Fruit fly (Drosophila melanogaster) whole organism, pupa: ENCODE results near the gene CG17267.

Experiments used
- CG10348 ChIP-seq: fragments of 200-800 bp; sonication (Bioruptor generic); IDR thresholded peaks from 2 replicates; pipeline ENCODE4 v1.3.6; 2022; ENCODE audit warnings: missing biosample characterization, missing genetic modification characterization
- CG12605 ChIP-seq: fragments of 200-800 bp; sonication (Bioruptor generic); IDR thresholded peaks from 2 replicates; pipeline ENCODE4 v1.3.6; 2022; ENCODE audit warnings: missing biosample characterization, missing genetic modification characterization
- CG13204 ChIP-seq: fragments of 200-800 bp; sonication (Bioruptor generic); optimal IDR thresholded peaks from 2 replicates; lab custom pipeline; 2018; ENCODE audit warnings: missing biosample characterization, mild to moderate bottlenecking, missing genetic modification characterization, moderate library complexity
- CG14655 ChIP-seq: fragments of 200-800 bp; sonication (Bioruptor generic); optimal IDR thresholded peaks from 3 replicates; lab custom pipeline; 2017; ENCODE audit warnings: mild to moderate bottlenecking, missing biosample characterization, missing genetic modification reagents, missing genetic modification characterization
- CG15710 ChIP-seq: fragments of 200-800 bp; sonication (Bioruptor generic); optimal IDR thresholded peaks from 2 replicates; lab custom pipeline; 2018; ENCODE audit warnings: missing biosample characterization, mild to moderate bottlenecking, missing genetic modification characterization, moderate library complexity
- CG17806 ChIP-seq: fragments of 200-800 bp; sonication (Bioruptor generic); optimal IDR thresholded peaks from 2 replicates; lab custom pipeline; 2018; ENCODE audit warnings: missing biosample characterization, mild to moderate bottlenecking, missing genetic modification characterization, moderate library complexity
- CG32121 ChIP-seq: fragments of 200-800 bp; sonication (Bioruptor generic); IDR thresholded peaks from 2 replicates; pipeline ENCODE4 v1.3.6; 2022; ENCODE audit warnings: missing biosample characterization, missing genetic modification characterization
- CG34367 ChIP-seq: fragments of 200-800 bp; sonication (Bioruptor generic); optimal IDR thresholded peaks from 2 replicates; lab custom pipeline; 2018; ENCODE audit warnings: missing biosample characterization, mild to moderate bottlenecking, missing genetic modification characterization
- CG4496 ChIP-seq: fragments of 200-800 bp; sonication (Bioruptor generic); IDR thresholded peaks from 3 replicates; pipeline ENCODE4 v1.3.6; 2022; ENCODE audit warnings: missing biosample characterization, missing genetic modification characterization
- CG8159 ChIP-seq: fragments of 200-800 bp; sonication (Bioruptor generic); optimal IDR thresholded peaks from 3 replicates; lab custom pipeline; 2018; ENCODE audit warnings: missing biosample characterization, mild to moderate bottlenecking, missing genetic modification characterization, moderate library complexity
- CG8301 ChIP-seq: fragments of 200-800 bp; sonication (Bioruptor generic); optimal IDR thresholded peaks from 2 replicates; lab custom pipeline; 2018; ENCODE audit warnings: missing biosample characterization, mild to moderate bottlenecking, missing genetic modification characterization
- CG9948 ChIP-seq: fragments of 200-800 bp; sonication (Bioruptor generic); optimal IDR thresholded peaks from 2 replicates; lab custom pipeline; 2018; ENCODE audit warnings: missing biosample characterization, mild to moderate bottlenecking, missing genetic modification characterization, moderate library complexity
- D1 ChIP-seq: fragments of 200-800 bp; sonication (Bioruptor generic); optimal IDR thresholded peaks from 2 replicates; lab custom pipeline; 2018; ENCODE audit warnings: missing biosample characterization, mild to moderate bottlenecking, missing genetic modification characterization, moderate library complexity
- EcR ChIP-seq: fragments of 200-800 bp; sonication (Bioruptor generic); optimal IDR thresholded peaks from 3 replicates; lab custom pipeline; 2019; ENCODE audit warnings: missing biosample characterization, missing genetic modification characterization, mild to moderate bottlenecking, moderate library complexity, missing genetic modification reagents
- Ets98B ChIP-seq: fragments of 200-800 bp; sonication (Bioruptor generic); IDR thresholded peaks from 2 replicates; pipeline ENCODE4 v1.3.6; 2022; ENCODE audit warnings: missing biosample characterization, missing genetic modification characterization
- Pif1A ChIP-seq: fragments of 200-800 bp; sonication (Bioruptor generic); optimal IDR thresholded peaks from 3 replicates; lab custom pipeline; 2016; ENCODE audit warnings: missing biosample characterization, missing genetic modification characterization
- Pif1B ChIP-seq: fragments of 200-800 bp; sonication (Bioruptor generic); optimal IDR thresholded peaks from 3 replicates; lab custom pipeline; 2016; ENCODE audit warnings: missing biosample characterization, missing genetic modification characterization
- Snoo ChIP-seq: fragments of 200-800 bp; sonication (Bioruptor generic); optimal IDR thresholded peaks from 3 replicates; lab custom pipeline; 2017; ENCODE audit warnings: missing biosample characterization, mild to moderate bottlenecking, missing genetic modification characterization, inconsistent platforms
- fd96Ca ChIP-seq: fragments of 200-800 bp; sonication (Bioruptor generic); IDR thresholded peaks from 3 replicates; pipeline ENCODE4 v1.3.6; 2022; ENCODE audit warnings: missing biosample characterization, missing genetic modification characterization
- gl ChIP-seq: fragments of 200-800 bp; sonication (Bioruptor generic); optimal IDR thresholded peaks from 2 replicates; lab custom pipeline; 2018; ENCODE audit warnings: missing biosample characterization, mild to moderate bottlenecking, missing genetic modification characterization
- rn ChIP-seq: fragments of 200-800 bp; sonication (Bioruptor generic); IDR thresholded peaks from 2 replicates; pipeline ENCODE4 v1.3.6; 2022; ENCODE audit warnings: missing biosample characterization, missing genetic modification characterization

CG17267 gene

dm6 chr3R:20782655-20783105, 43.8 kb upstream of the CG17267 start:
- TF ChIP-seq D1 (tag; lab: Kevin White, UChicago) (no peak), Snoo (tag; lab: Kevin White, UChicago) (peak; percentile 31), CG4496 (peak; percentile 86), CG12605 (peak; percentile 85), CG8301 (no peak), CG34367 (tag; lab: Kevin White, UChicago) (no peak), Pif1B (peak; percentile 60), gl (tag; lab: Kevin White, UChicago) (no peak), CG14655 (GFP tag; lab: Kevin White, UChicago) (no peak), CG32121 (GFP tag; lab: Robert Waterston, UW) (peak; percentile 93), Pif1A (GFP tag; lab: Kevin White, UChicago) (no peak), CG9948 (tag; lab: Kevin White, UChicago) (no peak), CG15710 (tag; lab: Kevin White, UChicago) (no peak), EcR (GFP tag; lab: Kevin White, UChicago) (peak; percentile 18), CG17806 (tag; lab: Kevin White, UChicago) (no peak), rn (GFP tag; lab: Robert Waterston, UW) (no peak), Ets98B (GFP tag; lab: Robert Waterston, UW) (peak; percentile 96), CG8159 (tag; lab: Kevin White, UChicago) (no peak), fd96Ca (GFP tag; lab: Robert Waterston, UW) (peak; percentile 95), CG10348 (no peak), CG13204 (GFP tag; lab: Kevin White, UChicago) (peak; percentile 82)

- TF ChIP-seq CG12605 (peak; percentile 61), gl (tag; lab: Kevin White, UChicago) (peak; percentile 54), CG8159 (tag; lab: Kevin White, UChicago) (peak; percentile 96), CG4496 (peak; percentile 81; the same call in 2 of the 3 replicates), CG13204 (GFP tag; lab: Kevin White, UChicago) (peak; percentile 67), CG15710 (tag; lab: Kevin White, UChicago) (peak; percentile 94), EcR (GFP tag; lab: Kevin White, UChicago) (no peak), CG14655 (GFP tag; lab: Kevin White, UChicago) (peak; percentile 96), Snoo (tag; lab: Kevin White, UChicago) (peak; percentile 79), Ets98B (GFP tag; lab: Robert Waterston, UW) (peak; percentile 30; the same call in 1 of the 2 replicates), rn (GFP tag; lab: Robert Waterston, UW) (peak; percentile 8; the same call in 1 of the 2 replicates), CG9948 (tag; lab: Kevin White, UChicago) (peak; percentile 97), CG32121 (GFP tag; lab: Robert Waterston, UW) (peak; percentile 65), D1 (tag; lab: Kevin White, UChicago) (peak; percentile 93), Pif1B (peak; percentile 81), CG8301 (peak; percentile 90), CG34367 (tag; lab: Kevin White, UChicago) (peak; percentile 88), fd96Ca (GFP tag; lab: Robert Waterston, UW) (0 out of 3 replicates have a peak, but pooled peaks have one; percentile 27), CG17806 (tag; lab: Kevin White, UChicago) (peak; percentile 96), CG10348 (no peak), Pif1A (GFP tag; lab: Kevin White, UChicago) (peak; percentile 79)
Observed at dm6 chr3R:20782104-20782654, 43.3 kb upstream of the CG17267 start.

dm6 chr3R:20779969-20780368, 41.1 kb upstream of the CG17267 start:
- TF ChIP-seq Pif1A (GFP tag; lab: Kevin White, UChicago) (peak; percentile 69), CG17806 (tag; lab: Kevin White, UChicago) (peak; percentile 42), CG9948 (tag; lab: Kevin White, UChicago) (no peak), CG13204 (GFP tag; lab: Kevin White, UChicago) (peak; percentile 95), fd96Ca (GFP tag; lab: Robert Waterston, UW) (peak; percentile 82), CG32121 (GFP tag; lab: Robert Waterston, UW) (peak; percentile 89), D1 (tag; lab: Kevin White, UChicago) (no peak), Snoo (tag; lab: Kevin White, UChicago) (peak; percentile 48), CG8301 (peak; percentile 30), CG10348 (no peak), EcR (GFP tag; lab: Kevin White, UChicago) (peak; percentile 84), Pif1B (peak; percentile 62), CG8159 (tag; lab: Kevin White, UChicago) (peak; percentile 35), Ets98B (GFP tag; lab: Robert Waterston, UW) (peak; percentile 91), CG15710 (tag; lab: Kevin White, UChicago) (peak; percentile 43), rn (GFP tag; lab: Robert Waterston, UW) (0 out of 2 replicates have a peak, but pooled peaks have one; percentile 8), CG34367 (tag; lab: Kevin White, UChicago) (peak; percentile 29), gl (tag; lab: Kevin White, UChicago) (peak; percentile 77), CG14655 (GFP tag; lab: Kevin White, UChicago) (peak; percentile 36), CG12605 (peak; percentile 84), CG4496 (peak; percentile 91)
- TF ChIP-seq, all 21 proteins: peak for 18

dm6 chr3R:20779545-20779944, 40.6 kb upstream of the CG17267 start:
- TF ChIP-seq CG12605 (no peak), EcR (GFP tag; lab: Kevin White, UChicago) (no peak)

dm6 chr3R:20778285-20778926, 39.5 kb upstream of the CG17267 start:
- TF ChIP-seq gl (tag; lab: Kevin White, UChicago) (peak; percentile 99), D1 (tag; lab: Kevin White, UChicago) (peak; percentile 14), CG8159 (tag; lab: Kevin White, UChicago) (peak; percentile 86), CG13204 (GFP tag; lab: Kevin White, UChicago) (peak; percentile 95), CG10348 (0 out of 2 replicates have a peak, but pooled peaks have one; percentile 18), Pif1B (peak; percentile 97), CG9948 (tag; lab: Kevin White, UChicago) (peak; percentile 73), CG34367 (tag; lab: Kevin White, UChicago) (peak; percentile 89), CG32121 (GFP tag; lab: Robert Waterston, UW) (peak; percentile 100), Snoo (tag; lab: Kevin White, UChicago) (peak; percentile 89), EcR (GFP tag; lab: Kevin White, UChicago) (peak; percentile 69), Ets98B (GFP tag; lab: Robert Waterston, UW) (peak; percentile 100), CG15710 (tag; lab: Kevin White, UChicago) (peak; percentile 89), Pif1A (GFP tag; lab: Kevin White, UChicago) (peak; percentile 90), CG17806 (tag; lab: Kevin White, UChicago) (peak; percentile 82), CG4496 (peak; percentile 99), CG12605 (peak; percentile 98), CG14655 (GFP tag; lab: Kevin White, UChicago) (peak; percentile 93), CG8301 (peak; percentile 89), rn (GFP tag; lab: Robert Waterston, UW) (peak; percentile 65; the same call in 1 of the 2 replicates), fd96Ca (GFP tag; lab: Robert Waterston, UW) (peak; percentile 100)
